Fruit fly (Drosophila melanogaster) whole organism, wandering third instar larva: Measurements from ENCODE around the gene Ag5r2.

Source experiments
- Abd-B ChIP-seq: fragments of >200 bp; optimal IDR thresholded peaks from 2 replicates; lab custom pipeline; 2017; ENCODE audit warnings: missing biosample characterization, missing genetic modification characterization
- CG32264 ChIP-seq: fragments of 200-800 bp; sonication (Bioruptor generic); optimal IDR thresholded peaks from 2 replicates; lab custom pipeline; 2016; ENCODE audit warnings: missing biosample characterization, missing genetic modification characterization
- CG9705 ChIP-seq: fragments of 200-800 bp; sonication (Bioruptor generic); optimal IDR thresholded peaks from 2 replicates; lab custom pipeline; 2018; ENCODE audit warnings: missing biosample characterization, mild to moderate bottlenecking, missing genetic modification characterization
- CrebA ChIP-seq: fragments of 200-800 bp; sonication (Bioruptor generic); optimal IDR thresholded peaks from 2 replicates; lab custom pipeline; 2016; ENCODE audit warnings: missing biosample characterization, mild to moderate bottlenecking, missing genetic modification characterization, borderline replicate concordance
- Dfd ChIP-seq: fragments of >200 bp; optimal IDR thresholded peaks from 2 replicates; lab custom pipeline; 2017; ENCODE audit warnings: missing biosample characterization, missing genetic modification characterization
- Dif ChIP-seq: fragments of 200-275, 200-300 bp; sonication (Bioruptor generic); optimal IDR thresholded peaks from 2 replicates; lab custom pipeline; 2018; ENCODE audit warnings: missing biosample characterization, missing genetic modification characterization; ENCODE audit not compliant: partially characterized antibody
- GATAd ChIP-seq: sonication (Bioruptor generic); optimal IDR thresholded peaks from 2 replicates; lab custom pipeline; 2016; ENCODE audit warnings: missing biosample characterization, missing genetic modification characterization
- HLH106 ChIP-seq: fragments of 200-800 bp; optimal IDR thresholded peaks from 3 replicates; lab custom pipeline; 2019; ENCODE audit warnings: missing biosample characterization, mild to moderate bottlenecking, missing genetic modification characterization, moderate library complexity
- Hnf4 ChIP-seq: fragments of 200-800 bp; sonication (Bioruptor generic); optimal IDR thresholded peaks from 2 replicates; lab custom pipeline; 2016; ENCODE audit warnings: missing biosample characterization, mild to moderate bottlenecking, missing genetic modification characterization
- Hr78 ChIP-seq: fragments of >200 bp; optimal IDR thresholded peaks from 2 replicates; lab custom pipeline; 2017; ENCODE audit warnings: missing biosample characterization, missing genetic modification characterization
- Hr83 ChIP-seq: fragments of 200-300 bp; sonication (Bioruptor generic); optimal IDR thresholded peaks from 2 replicates; lab custom pipeline; 2016; ENCODE audit warnings: missing biosample characterization, mild to moderate bottlenecking, missing genetic modification characterization, moderate library complexity; ENCODE audit not compliant: poor library complexity, severe bottlenecking
- Jra ChIP-seq: sonication (Bioruptor generic); optimal IDR thresholded peaks from 2 replicates; lab custom pipeline; 2016; ENCODE audit warnings: missing biosample characterization, missing genetic modification characterization
- Mio ChIP-seq: sonication (Bioruptor generic); optimal IDR thresholded peaks from 2 replicates; lab custom pipeline; 2016; ENCODE audit warnings: missing biosample characterization, missing genetic modification characterization
- Myc ChIP-seq: fragments of >200 bp; optimal IDR thresholded peaks from 2 replicates; lab custom pipeline; 2017
- N ChIP-seq: fragments of >200 bp; optimal IDR thresholded peaks from 2 replicates; lab custom pipeline; 2018; ENCODE audit warnings: missing biosample characterization, missing external identifiers, missing genetic modification characterization
- OdsH ChIP-seq: fragments of 200-800 bp; sonication (Bioruptor generic); optimal IDR thresholded peaks from 2 replicates; lab custom pipeline; 2016; ENCODE audit warnings: missing biosample characterization, mild to moderate bottlenecking, missing genetic modification characterization
- Rel ChIP-seq, 2 experiments: fragments of 200-800 bp; sonication (Bioruptor generic) in 1 of 2; optimal IDR thresholded peaks; 2 replicates in 1 of 2; 3 replicates in 1 of 2; lab custom pipeline; 2016 to 2019; ENCODE audit warnings: mild to moderate bottlenecking in 2 of 2, missing biosample characterization in 2 of 2, missing genetic modification characterization in 2 of 2, moderate library complexity in 1 of 2
- Sp1 ChIP-seq: fragments of 200-800 bp; sonication (Bioruptor generic); optimal IDR thresholded peaks from 3 replicates; lab custom pipeline; 2019; ENCODE audit warnings: missing biosample characterization, mild to moderate bottlenecking, missing genetic modification characterization, moderate library complexity
- Vsx2 ChIP-seq: fragments of 200-300, 225-300 bp; sonication (Bioruptor generic); optimal IDR thresholded peaks from 2 replicates; lab custom pipeline; 2018; ENCODE audit warnings: missing biosample characterization, missing genetic modification characterization; ENCODE audit not compliant: partially characterized antibody
- br ChIP-seq: fragments of 200-800 bp; sonication (Bioruptor generic); optimal IDR thresholded peaks from 2 replicates; lab custom pipeline; 2016; ENCODE audit warnings: missing biosample characterization, missing genetic modification characterization
- brk ChIP-seq: fragments of 200-800 bp; sonication (Bioruptor generic); optimal IDR thresholded peaks from 2 replicates; lab custom pipeline; 2016; ENCODE audit warnings: missing biosample characterization, mild to moderate bottlenecking, missing genetic modification characterization
- dl ChIP-seq, 2 experiments: fragments of 175-275, 200-275 bp in 1 of 2; fragments of 200-275 bp in 1 of 2; sonication (Bioruptor generic); optimal IDR thresholded peaks; lab custom pipeline; 2018; ENCODE audit warnings: mild to moderate bottlenecking in 2 of 2, missing biosample characterization in 2 of 2, missing genetic modification characterization in 2 of 2, moderate library complexity in 2 of 2; ENCODE audit not compliant: partially characterized antibody in 2 of 2, insufficient read depth in 1 of 2
- dmrt93B ChIP-seq: fragments of 200-800 bp; sonication (Bioruptor generic); optimal IDR thresholded peaks from 2 replicates; lab custom pipeline; 2018; ENCODE audit warnings: missing biosample characterization, mild to moderate bottlenecking, missing genetic modification characterization
- dsf ChIP-seq: sonication (Bioruptor generic); optimal IDR thresholded peaks from 2 replicates; lab custom pipeline; 2016; ENCODE audit warnings: missing biosample characterization, missing genetic modification characterization, borderline replicate concordance
- ey ChIP-seq: fragments of 200-800 bp; sonication (Bioruptor generic); optimal IDR thresholded peaks from 2 replicates; lab custom pipeline; 2016; ENCODE audit warnings: missing biosample characterization, missing genetic modification characterization
- foxo ChIP-seq, 2 experiments: fragments of 200-800 bp; sonication (Bioruptor generic); optimal IDR thresholded peaks; 2 replicates in 1 of 2; 3 replicates in 1 of 2; lab custom pipeline; 2016 to 2017; ENCODE audit warnings: missing biosample characterization in 2 of 2, missing genetic modification characterization in 2 of 2
- fru ChIP-seq: fragments of 200-800 bp; sonication (Bioruptor generic); optimal IDR thresholded peaks from 3 replicates; lab custom pipeline; 2016; ENCODE audit warnings: missing biosample characterization, mild to moderate bottlenecking, missing genetic modification characterization
- h ChIP-seq: fragments of 200-800 bp; sonication (Bioruptor generic); optimal IDR thresholded peaks from 3 replicates; lab custom pipeline; 2016; ENCODE audit warnings: missing biosample characterization, mild to moderate bottlenecking, missing genetic modification characterization
- jim ChIP-seq: fragments of 175-275, 200-325 bp; sonication (Bioruptor generic); optimal IDR thresholded peaks from 2 replicates; lab custom pipeline; 2016; ENCODE audit warnings: missing biosample characterization, mild to moderate bottlenecking, missing genetic modification characterization
- lola ChIP-seq: fragments of >200 bp; optimal IDR thresholded peaks from 2 replicates; lab custom pipeline; 2017; ENCODE audit warnings: missing biosample characterization, missing genetic modification characterization
- pan ChIP-seq: fragments of >200 bp; optimal IDR thresholded peaks from 2 replicates; lab custom pipeline; 2017
- psq ChIP-seq: fragments of 200-800 bp; sonication (Bioruptor generic); optimal IDR thresholded peaks from 3 replicates; lab custom pipeline; 2017; ENCODE audit warnings: missing biosample characterization, mild to moderate bottlenecking, missing genetic modification characterization, moderate library complexity
- rgr ChIP-seq: fragments of 200-800 bp; sonication (Bioruptor generic); optimal IDR thresholded peaks from 3 replicates; lab custom pipeline; 2016; ENCODE audit warnings: missing biosample characterization, mild to moderate bottlenecking, missing genetic modification characterization
- sage ChIP-seq: fragments of 200-800 bp; sonication (Bioruptor generic); optimal IDR thresholded peaks from 2 replicates; lab custom pipeline; 2016; ENCODE audit warnings: missing biosample characterization, mild to moderate bottlenecking, missing genetic modification characterization
- sv ChIP-seq: fragments of 200-800 bp; sonication (Bioruptor generic); optimal IDR thresholded peaks from 3 replicates; lab custom pipeline; 2016; ENCODE audit warnings: missing biosample characterization, missing genetic modification characterization
- tai ChIP-seq: sonication (Bioruptor generic); optimal IDR thresholded peaks from 2 replicates; lab custom pipeline; 2016; ENCODE audit warnings: missing biosample characterization, missing genetic modification characterization
- usp ChIP-seq: fragments of >200 bp; optimal IDR thresholded peaks from 2 replicates; lab custom pipeline; 2017; ENCODE audit warnings: missing biosample characterization, missing genetic modification characterization
- woc ChIP-seq: sonication (Bioruptor generic); optimal IDR thresholded peaks from 2 replicates; lab custom pipeline; 2016; ENCODE audit warnings: missing biosample characterization, mild to moderate bottlenecking, missing genetic modification characterization

Gene Ag5r2

DNA sequence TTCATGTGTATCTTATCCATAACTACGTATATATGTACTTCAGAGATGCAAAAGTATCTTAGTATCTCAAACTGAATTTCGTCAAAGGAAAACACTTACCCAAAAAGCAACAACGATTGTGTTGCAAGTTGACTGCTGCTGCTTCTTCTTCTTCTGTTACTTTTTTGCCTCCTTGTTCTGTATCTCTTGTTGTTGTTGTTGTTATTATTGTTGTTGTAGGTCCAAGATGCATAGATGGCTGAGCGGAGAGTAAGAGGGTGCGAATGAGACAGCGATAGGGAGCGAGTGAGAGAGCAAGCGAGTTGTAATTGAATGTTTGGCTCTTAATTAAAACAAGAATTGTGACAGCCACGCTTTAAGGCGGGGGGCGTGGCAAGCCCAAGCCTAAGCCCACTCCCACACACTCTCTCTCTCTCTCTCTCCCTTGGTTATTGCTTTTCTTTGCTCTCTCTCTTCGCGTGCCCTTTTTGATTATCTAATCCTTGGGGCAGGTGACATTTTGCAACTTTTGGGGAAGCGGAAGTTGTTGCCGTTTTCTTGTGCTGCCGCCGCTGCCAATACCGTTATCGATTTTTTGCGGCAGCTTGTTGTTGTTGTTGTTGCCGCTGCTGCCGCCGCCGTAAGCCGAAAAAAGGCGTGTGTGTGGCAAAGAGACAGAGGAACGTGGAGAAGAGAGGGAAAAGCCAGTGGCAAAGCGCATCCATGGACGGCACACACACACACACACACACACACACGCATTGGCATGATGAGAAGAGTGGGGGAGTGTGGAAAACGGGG, 41.0 kb upstream of the Ag5r2 start:
- no peak for TF ChIP-seq Sp1
- peak; percentile 19 for TF ChIP-seq Dif (GFP tag; lab: Kevin White, UChicago)
- TF ChIP-seq N (GFP tag; lab: Kevin White, UChicago): no peak
- TF ChIP-seq psq (GFP tag; lab: Kevin White, UChicago): peak; percentile 75

DNA sequence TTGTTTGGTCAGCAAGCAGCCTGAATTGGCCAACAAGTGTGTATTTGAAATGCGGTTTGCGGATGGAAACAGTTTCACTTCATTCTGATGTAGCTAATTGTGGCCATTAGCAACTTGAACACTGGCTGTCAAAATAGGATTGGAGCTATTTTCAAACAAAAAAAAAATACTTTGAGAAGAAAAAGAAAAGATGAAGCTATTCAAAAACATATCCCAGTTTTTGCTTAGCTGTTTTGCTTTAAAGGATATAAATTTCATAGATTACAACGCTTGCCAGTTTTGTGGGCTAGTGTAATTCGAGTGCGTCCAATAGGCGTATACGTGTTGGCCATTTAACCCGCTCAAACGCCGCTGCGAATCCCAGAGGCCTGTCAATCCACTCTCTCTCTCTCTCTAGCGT, 28.4 kb upstream of the Ag5r2 start:
- TF ChIP-seq h (GFP tag; lab: Kevin White, UChicago) (no peak), Myc (lab: Kevin White, UChicago) (no peak), lola (GFP tag; lab: Kevin White, UChicago) (no peak), GATAd (GFP tag; lab: Kevin White, UChicago) (no peak), Hr78 (no peak), Mio (no peak), usp (GFP tag; lab: Kevin White, UChicago) (no peak), N (GFP tag; lab: Kevin White, UChicago) (no peak), sv (GFP tag; lab: Kevin White, UChicago) (no peak), OdsH (GFP tag; lab: Kevin White, UChicago) (no peak), Rel (GFP tag; optimal IDR thresholded peaks at IDR 0.05; lab: Kevin White, UChicago) (no peak), Rel (tag; optimal IDR thresholded peaks at IDR 0.05; lab: Kevin White, UChicago) (no peak), dmrt93B (GFP tag; lab: Kevin White, UChicago) (no peak), dsf (GFP tag; lab: Kevin White, UChicago) (no peak), dl (GFP tag; optimal IDR thresholded peaks at IDR 0.05; lab: Kevin White, UChicago; ENCODE audit: insufficient read depth in 1 of 2, partially characterized antibody in 2 of 2) (no peak), Dif (GFP tag; lab: Kevin White, UChicago) (no peak), Hnf4 (GFP tag; lab: Kevin White, UChicago) (no peak), Dfd (GFP tag; lab: Kevin White, UChicago) (no peak), Vsx2 (GFP tag; lab: Kevin White, UChicago) (no peak), Jra (GFP tag; lab: Kevin White, UChicago) (no peak), sage (GFP tag; lab: Kevin White, UChicago) (no peak)

DNA sequence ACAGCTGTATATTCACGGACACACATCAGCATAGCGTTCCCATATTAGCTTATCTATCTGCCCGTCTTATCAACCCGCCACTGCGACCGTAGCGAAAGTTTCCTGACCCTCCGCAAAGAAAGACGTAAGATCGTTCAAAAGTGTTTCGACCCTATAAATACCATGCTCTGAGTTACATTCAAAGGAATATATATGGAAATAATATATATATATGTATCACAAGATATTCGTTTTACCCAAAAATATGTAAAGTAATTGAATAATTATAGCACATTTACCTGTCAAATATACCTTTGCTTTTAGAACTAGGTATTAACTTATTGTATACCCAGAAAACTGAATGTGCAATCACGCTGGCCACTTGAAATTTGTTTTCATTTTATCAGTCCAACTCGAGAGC, 26.6 kb upstream of the Ag5r2 start:
- TF ChIP-seq Hnf4 (GFP tag; lab: Kevin White, UChicago) (peak; percentile 5), OdsH (GFP tag; lab: Kevin White, UChicago) (peak; percentile 47), brk (GFP tag; lab: Kevin White, UChicago) (peak; percentile 33), h (GFP tag; lab: Kevin White, UChicago) (peak; percentile 56), Rel (GFP tag; optimal IDR thresholded peaks at IDR 0.05; lab: Kevin White, UChicago) (no peak), Rel (tag; optimal IDR thresholded peaks at IDR 0.05; lab: Kevin White, UChicago) (no peak), foxo (GFP tag; optimal IDR thresholded peaks at IDR 0.05; lab: Kevin White, UChicago) (peak in 1 of 2 experiments; percentile 67), rgr (GFP tag; lab: Kevin White, UChicago) (peak; percentile 68), sage (GFP tag; lab: Kevin White, UChicago) (no peak), psq (GFP tag; lab: Kevin White, UChicago) (peak; percentile 51), HLH106 (peak; percentile 47), fru (GFP tag; lab: Kevin White, UChicago) (peak; percentile 33), tai (no peak)

DNA sequence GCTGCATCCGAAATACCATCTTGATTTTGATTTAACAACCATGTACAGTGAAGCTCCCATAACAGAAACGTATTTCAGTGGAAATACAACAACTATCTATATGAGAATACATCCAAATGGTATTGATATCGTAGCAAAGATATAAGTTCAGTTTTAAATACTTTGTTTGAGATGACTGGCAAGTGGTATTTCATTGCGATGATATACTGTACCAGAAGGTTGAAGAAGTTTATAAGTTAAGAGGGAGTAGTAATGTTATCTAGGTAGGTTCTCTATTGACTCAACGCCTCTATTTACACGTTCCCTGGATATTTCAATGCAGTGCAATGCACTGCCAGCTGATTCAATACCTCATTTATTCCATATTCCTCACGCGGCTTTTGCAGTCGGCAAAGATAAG, 21.8 kb upstream of the Ag5r2 start:
- peak; percentile 46 for TF ChIP-seq OdsH (GFP tag; lab: Kevin White, UChicago)
- peak; percentile 73 for TF ChIP-seq tai
- TF ChIP-seq N (GFP tag; lab: Kevin White, UChicago): no peak
- TF ChIP-seq GATAd (GFP tag; lab: Kevin White, UChicago): peak; percentile 31
- no peak for TF ChIP-seq dmrt93B (GFP tag; lab: Kevin White, UChicago)
- peak; percentile 1 for TF ChIP-seq woc (GFP tag; lab: Kevin White, UChicago)
- TF ChIP-seq CG9705 (GFP tag; lab: Kevin White, UChicago): no peak
- TF ChIP-seq sage (GFP tag; lab: Kevin White, UChicago): no peak
- TF ChIP-seq CG32264: no peak
- peak; percentile 99 for TF ChIP-seq Hr83 (GFP tag; lab: Kevin White, UChicago)
- TF ChIP-seq Dfd (GFP tag; lab: Kevin White, UChicago): no peak
- peak; percentile 65 for TF ChIP-seq Hnf4 (GFP tag; lab: Kevin White, UChicago)
- TF ChIP-seq rgr (GFP tag; lab: Kevin White, UChicago): peak; percentile 52
- no peak for TF ChIP-seq sv (GFP tag; lab: Kevin White, UChicago)
- peak; percentile 27 for TF ChIP-seq fru (GFP tag; lab: Kevin White, UChicago)
- TF ChIP-seq jim (GFP tag; lab: Kevin White, UChicago): peak; percentile 77
- TF ChIP-seq pan (lab: Kevin White, UChicago): no peak
- TF ChIP-seq ey (GFP tag; lab: Kevin White, UChicago): no peak
- peak; percentile 62 for TF ChIP-seq brk (GFP tag; lab: Kevin White, UChicago)
- TF ChIP-seq foxo (GFP tag; optimal IDR thresholded peaks at IDR 0.05; lab: Kevin White, UChicago): peak in 1 of 2 experiments; percentile 33
- peak; percentile 64 for TF ChIP-seq h (GFP tag; lab: Kevin White, UChicago)
- TF ChIP-seq Mio: no peak
- no peak for TF ChIP-seq lola (GFP tag; lab: Kevin White, UChicago)
- peak; percentile 18 for TF ChIP-seq psq (GFP tag; lab: Kevin White, UChicago)
- peak; percentile 35 for TF ChIP-seq Jra (GFP tag; lab: Kevin White, UChicago)
- TF ChIP-seq br (GFP tag; lab: Kevin White, UChicago): no peak
- no peak for TF ChIP-seq usp (GFP tag; lab: Kevin White, UChicago)
- TF ChIP-seq Abd-B: no peak
- no peak for TF ChIP-seq CrebA
- no peak for TF ChIP-seq Myc (lab: Kevin White, UChicago)
